Worm (Caenorhabditis elegans) whole organism, midembryonic: ENCODE results near the gene R13H4.7.

Experiments
- T22C8.4 ChIP-seq: fragments of 200-800 bp; sonication (Bioruptor generic); IDR thresholded peaks from 2 replicates; pipeline ENCODE4 v1.3.6; 2022; ENCODE audit warnings: missing genetic modification characterization, missing compliant biosample characterization
- cog-1 ChIP-seq: sonication (generic microtip); optimal IDR thresholded peaks from 2 replicates; lab custom pipeline; 2016; ENCODE audit warnings: missing genetic modification characterization, missing compliant biosample characterization
- flt-1 ChIP-seq: fragments of 200-800 bp; sonication (Bioruptor generic); IDR thresholded peaks from 2 replicates; pipeline ENCODE4 v1.3.6; 2022; ENCODE audit warnings: missing genetic modification characterization, missing compliant biosample characterization
- klf-2 ChIP-seq: fragments of 200-800 bp; sonication (Bioruptor generic); conservative IDR thresholded peaks from 2 replicates; pipeline ENCODE4 v1.3.6; 2022; ENCODE audit warnings: missing genetic modification reagents, missing genetic modification characterization, missing compliant biosample characterization
- med-1 ChIP-seq: sonication (generic microtip); optimal IDR thresholded peaks from 2 replicates; lab custom pipeline; 2017; ENCODE audit warnings: missing genetic modification characterization, mild to moderate bottlenecking, missing compliant biosample characterization, antibody characterized with exemption, missing genetic modification reagents; ENCODE audit not compliant: insufficient read depth
- ref-1 ChIP-seq: fragments of 200-800 bp; sonication (Bioruptor generic); conservative IDR thresholded peaks from 2 replicates; pipeline ENCODE4 v1.3.6; 2022; ENCODE audit warnings: missing genetic modification reagents, missing genetic modification characterization, missing compliant biosample characterization
- tab-1 ChIP-seq: fragments of 200-800 bp; sonication (Bioruptor generic); IDR thresholded peaks from 2 replicates; pipeline ENCODE4 v1.3.6; 2022; ENCODE audit warnings: missing genetic modification characterization, missing compliant biosample characterization
- ztf-23 ChIP-seq: fragments of 200-800 bp; sonication (Bioruptor generic); IDR thresholded peaks from 2 replicates; pipeline ENCODE4 v1.3.6; 2022; ENCODE audit warnings: missing genetic modification reagents, missing genetic modification characterization, missing compliant biosample characterization
- ztf-29 ChIP-seq: fragments of 200-800 bp; sonication (Bioruptor generic); IDR thresholded peaks from 2 replicates; pipeline ENCODE4 v1.3.6; 2022; ENCODE audit warnings: missing genetic modification reagents, missing genetic modification characterization, missing compliant biosample characterization

The R13H4.7 gene

DNA sequence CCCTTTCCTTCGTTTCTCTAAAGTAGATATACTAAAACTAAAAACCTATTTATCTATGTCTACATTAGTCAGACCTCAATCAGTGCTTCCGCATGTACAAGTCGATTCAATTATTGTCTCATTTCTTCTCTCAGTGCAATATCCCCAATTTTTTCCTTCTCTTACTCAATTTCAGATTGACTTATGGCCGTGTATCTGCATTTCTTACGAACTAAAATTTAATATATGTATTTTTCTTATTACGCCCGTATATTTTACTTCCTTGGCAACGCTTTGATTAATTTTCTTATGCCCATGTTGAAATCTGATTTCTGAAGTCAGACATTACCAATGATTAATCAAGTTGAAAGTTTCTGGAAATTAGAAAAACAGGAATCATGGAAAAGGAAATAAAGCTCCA is 13.1 kb downstream of the R13H4.7 start:
- no peak for TF ChIP-seq cog-1

DNA sequence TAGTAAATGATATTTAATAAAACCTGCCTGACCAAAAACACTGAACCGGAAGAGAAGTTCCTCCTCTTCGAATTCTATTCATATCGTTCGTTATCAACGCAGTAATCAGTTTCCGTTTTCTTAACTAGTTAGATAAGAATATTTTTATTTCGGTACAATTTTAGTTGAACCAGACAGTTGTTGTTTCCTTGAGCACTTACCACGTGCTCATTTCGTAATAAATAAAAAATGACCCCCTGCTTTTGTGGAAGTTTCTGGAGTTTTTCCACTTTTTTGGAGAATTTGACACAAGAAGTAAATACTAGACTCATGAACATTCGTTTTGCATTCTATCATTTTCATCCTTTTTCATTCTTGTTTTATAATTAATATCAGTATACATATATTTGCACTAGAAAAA is 14.3 kb downstream of the R13H4.7 start:
- TF ChIP-seq ztf-29 (GFP tag; lab: Robert Waterston, UW): no peak
- no peak for TF ChIP-seq med-1 (GFP tag; lab: Kevin White, UChicago)
- no peak for TF ChIP-seq klf-2 (GFP tag; lab: Robert Waterston, UW)
- TF ChIP-seq tab-1 (GFP tag; lab: Robert Waterston, UW): no peak
- TF ChIP-seq cog-1: no peak
- no peak for TF ChIP-seq flt-1

DNA sequence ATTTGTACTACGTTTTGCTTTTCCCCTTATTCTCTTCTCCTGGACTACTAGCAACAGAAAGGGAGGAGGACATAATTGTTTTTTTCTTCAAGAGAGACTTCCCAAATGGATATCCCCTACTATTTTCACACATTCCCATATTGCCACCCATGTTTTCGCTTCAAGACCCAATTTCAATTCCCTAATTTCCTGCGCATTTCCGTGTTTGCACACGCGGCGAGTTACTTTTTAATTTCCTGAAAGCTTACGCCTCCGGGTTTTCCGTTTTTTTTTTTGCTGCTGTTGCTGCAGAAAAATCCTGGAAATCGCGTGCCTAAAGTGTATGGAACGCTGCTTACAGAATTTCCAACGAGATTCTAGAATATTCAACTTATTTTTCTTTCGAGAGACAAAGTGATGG is 15.7 kb downstream of the R13H4.7 start:
- TF ChIP-seq flt-1 (no peak), T22C8.4 (GFP tag; lab: Robert Waterston, UW) (no peak), cog-1 (no peak), ztf-23 (GFP tag; lab: Robert Waterston, UW) (no peak), tab-1 (GFP tag; lab: Robert Waterston, UW) (no peak), ztf-29 (GFP tag; lab: Robert Waterston, UW) (no peak), med-1 (GFP tag; lab: Kevin White, UChicago) (no peak), ref-1 (GFP tag; lab: Robert Waterston, UW) (no peak), klf-2 (GFP tag; lab: Robert Waterston, UW) (no peak)

DNA sequence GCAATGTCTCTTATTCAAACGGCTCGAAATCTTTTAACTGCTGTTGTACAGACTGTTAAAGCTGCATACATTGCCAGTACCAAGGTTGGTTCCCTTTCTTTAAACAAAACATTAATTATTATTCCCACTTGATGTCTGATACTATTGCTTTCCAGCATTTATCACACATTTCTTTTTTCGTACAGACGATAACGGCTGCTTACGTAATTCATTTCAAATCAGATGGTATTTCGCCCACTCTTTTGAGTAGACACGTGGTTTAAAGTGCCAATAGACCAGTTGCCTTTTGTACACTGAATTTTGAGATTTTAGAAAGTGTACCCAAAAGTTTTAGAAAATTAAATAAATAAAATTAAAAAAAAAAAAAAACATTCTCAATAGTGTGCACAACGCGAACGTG is 18.6 kb downstream of the R13H4.7 start:
- TF ChIP-seq ztf-29 (GFP tag; lab: Robert Waterston, UW) (no peak), ref-1 (GFP tag; lab: Robert Waterston, UW) (no peak), klf-2 (GFP tag; lab: Robert Waterston, UW) (no peak), tab-1 (GFP tag; lab: Robert Waterston, UW) (no peak), flt-1 (no peak), med-1 (GFP tag; lab: Kevin White, UChicago) (no peak), ztf-23 (GFP tag; lab: Robert Waterston, UW) (no peak), cog-1 (no peak), T22C8.4 (GFP tag; lab: Robert Waterston, UW) (no peak)

DNA sequence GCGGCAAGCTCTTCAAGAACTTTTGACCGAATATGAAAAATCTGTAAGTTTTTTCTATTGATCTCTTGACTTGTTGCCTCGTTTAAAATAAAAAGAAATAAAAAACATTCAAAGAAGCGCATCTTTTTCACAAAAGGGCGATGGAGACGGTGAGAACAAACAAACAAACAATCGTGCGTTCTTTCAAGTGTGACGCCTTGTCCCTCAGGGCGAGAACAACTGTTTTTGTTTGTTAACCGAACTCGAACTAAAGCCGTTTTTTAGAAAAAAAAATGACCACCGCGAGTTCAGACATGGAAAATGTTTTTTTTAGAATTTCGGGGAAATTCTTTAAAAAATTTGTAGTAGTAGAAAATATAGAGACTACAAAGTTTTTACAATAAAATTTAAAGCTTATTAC is 21.1 kb downstream of the R13H4.7 start:
- TF ChIP-seq T22C8.4 (GFP tag; lab: Robert Waterston, UW) (no peak), ztf-29 (GFP tag; lab: Robert Waterston, UW) (no peak), cog-1 (no peak), ztf-23 (GFP tag; lab: Robert Waterston, UW) (no peak), klf-2 (GFP tag; lab: Robert Waterston, UW) (no peak), tab-1 (GFP tag; lab: Robert Waterston, UW) (no peak), flt-1 (no peak), med-1 (GFP tag; lab: Kevin White, UChicago) (no peak), ref-1 (GFP tag; lab: Robert Waterston, UW) (no peak)

DNA sequence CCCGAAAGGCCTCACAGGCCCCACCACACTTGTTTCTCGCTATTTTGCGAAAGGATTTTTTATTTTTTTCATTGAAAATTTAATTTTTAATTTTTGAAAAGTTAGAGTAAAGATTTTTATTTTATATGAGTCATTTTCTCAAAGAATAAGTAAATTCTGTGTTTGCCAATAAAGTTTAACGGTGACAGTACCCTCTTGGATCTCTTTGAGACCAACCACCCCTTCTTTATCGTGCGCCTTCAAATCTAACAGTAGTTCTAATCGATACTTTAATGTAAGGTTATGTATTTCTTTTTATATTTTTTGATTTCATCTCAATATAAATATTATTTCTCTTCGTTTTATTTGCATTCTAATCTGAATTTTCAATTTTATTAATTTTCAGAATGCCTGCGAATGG is 22.6 kb downstream of the R13H4.7 start, which contains the start of gene hmp-1:
Gene hmp-1 (plus strand): TSS at position 380 of the 400 bp plus-strand sequence.
- TF ChIP-seq flt-1: no peak
- no peak for TF ChIP-seq med-1 (GFP tag; lab: Kevin White, UChicago)
- no peak for TF ChIP-seq ztf-29 (GFP tag; lab: Robert Waterston, UW)
- no peak for TF ChIP-seq ref-1 (GFP tag; lab: Robert Waterston, UW)
- TF ChIP-seq cog-1: no peak
- no peak for TF ChIP-seq T22C8.4 (GFP tag; lab: Robert Waterston, UW)
- TF ChIP-seq tab-1 (GFP tag; lab: Robert Waterston, UW): no peak

DNA sequence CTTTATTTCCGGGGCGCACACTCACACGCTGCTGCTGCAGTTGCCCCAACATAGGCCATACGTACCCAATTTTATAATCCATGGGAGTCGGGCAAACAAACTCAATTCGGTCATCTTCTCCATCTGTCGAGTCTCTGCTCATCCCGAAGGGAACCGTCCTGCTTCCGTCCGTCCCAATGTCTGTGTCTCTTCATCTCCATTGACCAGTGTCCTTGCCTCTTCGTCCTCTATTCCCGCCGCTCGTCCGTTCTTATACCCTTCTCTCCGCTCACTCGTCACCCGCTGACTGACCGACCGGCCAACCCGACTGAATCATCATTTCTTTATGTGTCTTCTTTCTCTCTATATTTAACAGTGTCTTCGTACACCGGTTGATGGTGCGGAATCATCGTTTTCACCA is 23.2 kb downstream of the R13H4.7 start:
- no peak for TF ChIP-seq ztf-29 (GFP tag; lab: Robert Waterston, UW)
- TF ChIP-seq ztf-23 (GFP tag; lab: Robert Waterston, UW): no peak
- TF ChIP-seq med-1 (GFP tag; lab: Kevin White, UChicago): no peak
- TF ChIP-seq flt-1: no peak; the same call in 1 of the 2 replicates
- peak; percentile 48 for TF ChIP-seq cog-1
- no peak for TF ChIP-seq klf-2 (GFP tag; lab: Robert Waterston, UW)
- peak; percentile 68; the same call in 1 of the 2 replicates for TF ChIP-seq tab-1 (GFP tag; lab: Robert Waterston, UW)
- TF ChIP-seq T22C8.4 (GFP tag; lab: Robert Waterston, UW): no peak
- no peak for TF ChIP-seq ref-1 (GFP tag; lab: Robert Waterston, UW)

DNA sequence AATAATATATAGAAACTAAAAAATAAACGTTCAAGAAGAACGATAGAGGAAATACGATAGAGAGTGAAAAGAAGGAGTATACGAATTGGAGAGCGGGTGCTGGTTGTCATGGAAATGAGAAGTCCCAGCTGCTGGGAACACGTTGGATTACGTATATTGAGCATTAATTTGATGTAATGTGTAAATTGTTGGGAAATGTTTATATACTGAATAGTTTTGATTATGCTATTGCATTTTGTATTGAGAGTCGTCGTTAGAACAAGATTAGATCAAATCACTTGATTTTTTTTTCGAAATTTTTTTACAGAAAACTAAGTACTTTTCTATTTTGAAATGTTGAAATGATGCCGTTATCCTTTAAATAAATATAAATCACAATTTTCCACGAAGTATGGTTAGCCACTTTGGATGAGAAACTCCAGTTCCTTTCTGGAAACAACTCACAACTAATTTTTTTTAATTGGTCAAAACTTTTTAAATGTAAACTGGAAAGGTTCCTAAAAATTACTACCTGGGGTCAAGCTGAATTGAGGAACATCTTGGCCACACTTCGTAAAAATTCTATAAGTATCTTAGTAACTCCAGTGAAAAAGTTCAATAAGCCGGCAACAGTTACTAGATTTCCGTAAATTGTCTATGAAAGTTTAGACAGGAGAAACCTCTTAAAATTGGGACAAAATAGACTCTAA is 24.2 kb downstream of the R13H4.7 start, which contains the start of gene nphp-4:
Gene nphp-4 (minus strand): TSS at position 51 of the 689 bp plus-strand sequence.
- TF ChIP-seq flt-1 (no peak), tab-1 (GFP tag; lab: Robert Waterston, UW) (no peak), ztf-23 (GFP tag; lab: Robert Waterston, UW) (no peak), T22C8.4 (GFP tag; lab: Robert Waterston, UW) (no peak), ref-1 (GFP tag; lab: Robert Waterston, UW) (no peak), med-1 (GFP tag; lab: Kevin White, UChicago) (no peak)

DNA sequence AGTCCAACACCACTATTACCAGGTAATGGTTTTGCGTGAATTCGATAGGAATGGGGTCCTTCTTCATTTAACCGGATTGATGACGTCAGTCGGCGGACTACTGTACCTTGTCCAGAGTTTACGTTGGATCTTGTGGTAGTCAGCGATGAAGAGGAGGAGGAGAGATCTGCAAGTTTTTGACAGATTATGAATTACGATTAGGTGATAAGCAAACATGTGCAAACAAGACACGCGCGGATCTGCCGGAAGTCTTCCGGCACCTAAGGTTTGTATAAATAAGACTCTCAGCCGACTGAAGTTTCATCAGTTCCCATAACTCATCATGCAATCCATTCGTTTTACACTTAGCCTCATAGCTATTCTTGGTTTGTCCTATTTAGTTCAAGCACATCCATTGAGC is 28.8 kb downstream of the R13H4.7 start, which contains the start of gene idpb-5:
Gene idpb-5 (plus strand): TSS at position 301 of the 400 bp plus-strand sequence.
- no peak for TF ChIP-seq tab-1 (GFP tag; lab: Robert Waterston, UW)
- TF ChIP-seq med-1 (GFP tag; lab: Kevin White, UChicago): no peak
- TF ChIP-seq cog-1: no peak
- no peak for TF ChIP-seq ref-1 (GFP tag; lab: Robert Waterston, UW)
- TF ChIP-seq klf-2 (GFP tag; lab: Robert Waterston, UW): no peak
- TF ChIP-seq T22C8.4 (GFP tag; lab: Robert Waterston, UW): no peak
- TF ChIP-seq ztf-23 (GFP tag; lab: Robert Waterston, UW): no peak
- no peak for TF ChIP-seq ztf-29 (GFP tag; lab: Robert Waterston, UW)
- TF ChIP-seq flt-1: no peak
